Fruit fly (Drosophila melanogaster) whole organism, embryonic: ENCODE results near the gene CG33332.

Experiments used
- Bdp1 ChIP-seq: fragments of 200-800 bp; sonication (Bioruptor generic); optimal IDR thresholded peaks from 3 replicates; lab custom pipeline; 2016; ENCODE audit warnings: missing biosample characterization, missing genetic modification characterization
- CG13123 ChIP-seq: fragments of 200-800 bp; sonication (Bioruptor generic); optimal IDR thresholded peaks from 2 replicates; lab custom pipeline; 2016; ENCODE audit warnings: missing biosample characterization, missing genetic modification characterization
- CG14860 ChIP-seq: fragments of 200-800 bp; sonication (Bioruptor generic); IDR thresholded peaks from 3 replicates; pipeline ENCODE4 v1.3.6; 2022; ENCODE audit warnings: missing biosample characterization, missing genetic modification characterization; ENCODE audit not compliant: partially characterized antibody
- CG15011 ChIP-seq: fragments of 200-800 bp; sonication (Bioruptor generic); optimal IDR thresholded peaks from 3 replicates; lab custom pipeline; 2018; ENCODE audit warnings: missing biosample characterization, mild to moderate bottlenecking, missing genetic modification characterization
- CG16779 ChIP-seq: fragments of 200-800 bp; sonication (Bioruptor generic); IDR thresholded peaks from 2 replicates; pipeline ENCODE4 v1.3.6; 2022; ENCODE audit warnings: missing biosample characterization, missing genetic modification characterization
- CG17568 ChIP-seq: fragments of 200-800 bp; sonication (Bioruptor generic); optimal IDR thresholded peaks from 2 replicates; lab custom pipeline; 2018; ENCODE audit warnings: missing biosample characterization, mild to moderate bottlenecking, missing genetic modification characterization, moderate library complexity
- CG18599 ChIP-seq: fragments of 200-800 bp; sonication (Bioruptor generic); optimal IDR thresholded peaks from 3 replicates; lab custom pipeline; 2017; ENCODE audit warnings: missing biosample characterization, missing genetic modification characterization, mild to moderate bottlenecking, moderate library complexity, missing genetic modification reagents
- CG18764 ChIP-seq: fragments of 200-800 bp; sonication (Bioruptor generic); optimal IDR thresholded peaks from 3 replicates; lab custom pipeline; 2016; ENCODE audit warnings: missing biosample characterization, missing genetic modification characterization
- CG30431 ChIP-seq: fragments of 200-800 bp; sonication (Bioruptor generic); optimal IDR thresholded peaks from 2 replicates; lab custom pipeline; 2017; ENCODE audit warnings: missing biosample characterization, missing genetic modification characterization
- CG32772 ChIP-seq: fragments of 200-800 bp; sonication (Bioruptor generic); IDR thresholded peaks from 2 replicates; pipeline ENCODE4 v1.3.6; 2022; ENCODE audit warnings: missing biosample characterization, missing genetic modification characterization
- CG3726 ChIP-seq: fragments of 200-800 bp; sonication (Bioruptor generic); IDR thresholded peaks from 3 replicates; pipeline ENCODE4, ENCODE4 v1.3.6; 2022; ENCODE audit warnings: missing biosample characterization, missing genetic modification characterization
- CG4424 ChIP-seq: fragments of 200-800 bp; sonication (Bioruptor generic); optimal IDR thresholded peaks from 3 replicates; lab custom pipeline; 2016; ENCODE audit warnings: missing biosample characterization, missing genetic modification characterization
- CG5245 ChIP-seq: fragments of 200-800 bp; sonication (Bioruptor generic); optimal IDR thresholded peaks from 3 replicates; lab custom pipeline; 2016; ENCODE audit warnings: missing biosample characterization, missing genetic modification characterization
- CG7745 ChIP-seq: fragments of 200-800 bp; sonication (Bioruptor generic); optimal IDR thresholded peaks from 2 replicates; lab custom pipeline; 2018; ENCODE audit warnings: missing biosample characterization, mild to moderate bottlenecking, missing genetic modification characterization, moderate library complexity
- CG8281 ChIP-seq: fragments of 200-800 bp; sonication (Bioruptor generic); optimal IDR thresholded peaks from 2 replicates; lab custom pipeline; 2018; ENCODE audit warnings: missing biosample characterization, mild to moderate bottlenecking, missing genetic modification characterization, moderate library complexity
- CG8924 ChIP-seq: fragments of 200-800 bp; optimal IDR thresholded peaks from 3 replicates; lab custom pipeline; 2019; ENCODE audit warnings: missing biosample characterization, mild to moderate bottlenecking, missing genetic modification characterization, moderate library complexity
- CG9876 ChIP-seq: fragments of 200-800 bp; sonication (Bioruptor generic); optimal IDR thresholded peaks from 2 replicates; lab custom pipeline; 2016; ENCODE audit warnings: missing biosample characterization, missing genetic modification characterization
- CG9932 ChIP-seq: fragments of 200-800 bp; sonication (Bioruptor generic); IDR thresholded peaks from 2 replicates; pipeline ENCODE4 v1.3.6; 2022; ENCODE audit warnings: missing biosample characterization, missing genetic modification characterization
- E2f1 ChIP-seq: fragments of 200-800 bp; sonication (Bioruptor generic); IDR thresholded peaks from 2 replicates; pipeline ENCODE4 v1.3.6; 2022; ENCODE audit warnings: missing biosample characterization, missing genetic modification characterization
- Ets65A ChIP-seq: fragments of 200-800 bp; sonication (Bioruptor generic); peaks from one replicate; lab custom pipeline; 2016; ENCODE audit warnings: missing biosample characterization, missing genetic modification characterization
- Gsc ChIP-seq: fragments of 200-800 bp; sonication (Bioruptor generic); IDR thresholded peaks from 2 replicates; pipeline ENCODE4 v1.3.6; 2022; ENCODE audit warnings: missing biosample characterization, missing genetic modification characterization
- HHEX ChIP-seq: fragments of 200-800 bp; sonication (Bioruptor generic); optimal IDR thresholded peaks from 3 replicates; lab custom pipeline; 2017; ENCODE audit warnings: missing biosample characterization, mild to moderate bottlenecking, missing genetic modification characterization, missing genetic modification reagents
- HLH54F ChIP-seq: fragments of 200-800 bp; sonication (Bioruptor generic); optimal IDR thresholded peaks from 3 replicates; lab custom pipeline; 2016; ENCODE audit warnings: missing biosample characterization, missing genetic modification characterization
- Hand ChIP-seq: fragments of 200-800 bp; sonication (Bioruptor generic); optimal IDR thresholded peaks from 2 replicates; lab custom pipeline; 2017; ENCODE audit warnings: mild to moderate bottlenecking, missing biosample characterization, missing genetic modification reagents, missing genetic modification characterization
- Hr51 ChIP-seq, 2 experiments: fragments of 200-800 bp; sonication (Bioruptor generic); optimal IDR thresholded peaks; 2 replicates in 1 of 2; 3 replicates in 1 of 2; lab custom pipeline; 2016 to 2018; ENCODE audit warnings: missing biosample characterization in 2 of 2, missing genetic modification characterization in 2 of 2, mild to moderate bottlenecking in 1 of 2, moderate library complexity in 1 of 2
- Med ChIP-seq: fragments of 200-800 bp; sonication (Bioruptor generic); peaks from one replicate; lab custom pipeline; 2016; ENCODE audit warnings: missing biosample characterization, missing genetic modification characterization, mild to moderate bottlenecking, inconsistent platforms, moderate library complexity
- Mes4 ChIP-seq: fragments of 200-800 bp; sonication (Bioruptor generic); optimal IDR thresholded peaks from 2 replicates; lab custom pipeline; 2016; ENCODE audit warnings: missing biosample characterization, missing genetic modification characterization
- NC2α ChIP-seq: fragments of 200-800 bp; sonication (Bioruptor generic); optimal IDR thresholded peaks from 2 replicates; lab custom pipeline; 2016; ENCODE audit warnings: missing biosample characterization, missing genetic modification characterization
- NC2β ChIP-seq: fragments of 200-800 bp; sonication (Bioruptor generic); optimal IDR thresholded peaks from 2 replicates; lab custom pipeline; 2016; ENCODE audit warnings: missing biosample characterization, missing genetic modification characterization
- Nf-YB ChIP-seq: fragments of 200-800 bp; sonication (Bioruptor generic); optimal IDR thresholded peaks from 3 replicates; lab custom pipeline; 2019; ENCODE audit warnings: missing biosample characterization, mild to moderate bottlenecking, missing genetic modification characterization, moderate library complexity
- Nf-YC ChIP-seq: fragments of 200-800 bp; optimal IDR thresholded peaks from 3 replicates; lab custom pipeline; 2019; ENCODE audit warnings: missing biosample characterization, mild to moderate bottlenecking, missing genetic modification characterization, moderate library complexity
- Oli ChIP-seq: fragments of 200-800 bp; sonication (Bioruptor generic); optimal IDR thresholded peaks from 2 replicates; lab custom pipeline; 2018; ENCODE audit warnings: missing biosample characterization, mild to moderate bottlenecking, missing genetic modification characterization, moderate library complexity
- Rfx ChIP-seq: fragments of 200-800 bp; sonication (Bioruptor generic); IDR thresholded peaks from 2 replicates; pipeline ENCODE4 v1.3.6; 2022; ENCODE audit warnings: missing biosample characterization, missing genetic modification characterization
- Sin3A ChIP-seq: fragments of >200 bp; optimal IDR thresholded peaks from 2 replicates; lab custom pipeline; 2018
- Sox100B ChIP-seq: fragments of 200-800 bp; sonication (Bioruptor generic); optimal IDR thresholded peaks from 3 replicates; lab custom pipeline; 2018; ENCODE audit warnings: missing biosample characterization, mild to moderate bottlenecking, missing genetic modification characterization
- cas ChIP-seq: fragments of 200-800 bp; sonication (Bioruptor generic); IDR thresholded peaks from 2 replicates; pipeline ENCODE4 v1.3.6; 2022; ENCODE audit warnings: missing biosample characterization, missing genetic modification characterization
- corto ChIP-seq: fragments of 200-800 bp; sonication (Bioruptor generic); optimal IDR thresholded peaks from 2 replicates; lab custom pipeline; 2016; ENCODE audit warnings: missing biosample characterization, mild to moderate bottlenecking, missing genetic modification characterization, moderate library complexity
- cwo ChIP-seq: fragments of 200-800 bp; sonication (Bioruptor generic); optimal IDR thresholded peaks from 3 replicates; lab custom pipeline; 2017; ENCODE audit warnings: missing biosample characterization, missing genetic modification characterization, mild to moderate bottlenecking, moderate library complexity, missing genetic modification reagents
- dmrt99B ChIP-seq: fragments of 200-800 bp; sonication (Bioruptor generic); optimal IDR thresholded peaks from 2 replicates; lab custom pipeline; 2018; ENCODE audit warnings: missing biosample characterization, mild to moderate bottlenecking, missing genetic modification characterization, moderate library complexity
- prd ChIP-seq, 3 experiments: fragments of >200 bp in 2 of 3; fragments of 200-800 bp in 1 of 3; sonication (Bioruptor generic) in 1 of 3; optimal IDR thresholded peaks in 2 of 3; IDR thresholded peaks in 1 of 3; 2 replicates in 2 of 3; 3 replicates in 1 of 3; pipeline versions ENCODE4 v1.3.6 to Lab custom; 2017 to 2022; ENCODE audit warnings: missing biosample characterization in 1 of 3, missing genetic modification characterization in 1 of 3
- psq ChIP-seq: fragments of 200-800 bp; sonication (Bioruptor generic); optimal IDR thresholded peaks from 2 replicates; lab custom pipeline; 2017; ENCODE audit warnings: missing biosample characterization, missing genetic modification characterization
- repo ChIP-seq: fragments of 200-800 bp; sonication (Bioruptor generic); optimal IDR thresholded peaks from 2 replicates; lab custom pipeline; 2016; ENCODE audit warnings: missing biosample characterization, missing genetic modification characterization
- rib ChIP-seq: fragments of 200-800 bp; sonication (Bioruptor generic); IDR thresholded peaks from 2 replicates; pipeline ENCODE4 v1.3.6; 2022; ENCODE audit warnings: missing biosample characterization, missing genetic modification characterization
- run ChIP-seq: fragments of 200-800 bp; sonication (Bioruptor generic); optimal IDR thresholded peaks from 3 replicates; lab custom pipeline; 2018; ENCODE audit warnings: missing biosample characterization, mild to moderate bottlenecking, missing genetic modification characterization
- sc ChIP-seq, 3 experiments: fragments of >200 bp in 2 of 3; fragments of 200-800 bp in 1 of 3; sonication (Bioruptor generic) in 1 of 3; optimal IDR thresholded peaks; 2 replicates in 2 of 3; 3 replicates in 1 of 3; lab custom pipeline; 2017; ENCODE audit warnings: mild to moderate bottlenecking in 1 of 3, missing biosample characterization in 1 of 3, missing genetic modification characterization in 1 of 3, missing genetic modification reagents in 1 of 3
- slbo ChIP-seq: fragments of 200-800 bp; sonication (Bioruptor generic); IDR thresholded peaks from 2 replicates; pipeline ENCODE4 v1.3.6; 2022; ENCODE audit warnings: missing biosample characterization, missing genetic modification characterization
- slp2 ChIP-seq: fragments of 200-800 bp; sonication (Bioruptor generic); optimal IDR thresholded peaks from 2 replicates; lab custom pipeline; 2016; ENCODE audit warnings: missing biosample characterization, missing genetic modification characterization
- tgo ChIP-seq: fragments of 200-800 bp; sonication (Bioruptor generic); IDR thresholded peaks from 3 replicates; pipeline ENCODE4 v1.3.6; 2022; ENCODE audit warnings: missing biosample characterization, missing genetic modification characterization
- unpg ChIP-seq: fragments of 200-800 bp; sonication (Bioruptor generic); optimal IDR thresholded peaks from 3 replicates; lab custom pipeline; 2018; ENCODE audit warnings: missing biosample characterization, mild to moderate bottlenecking, missing genetic modification characterization, moderate library complexity
- zf30C ChIP-seq: fragments of 200-800 bp; sonication (Bioruptor generic); optimal IDR thresholded peaks from 3 replicates; lab custom pipeline; 2018; ENCODE audit warnings: missing biosample characterization, mild to moderate bottlenecking, missing genetic modification characterization

CG33332 gene

dm6 chr3R:14846924-14847599, 39.2 kb upstream of the CG33332 start (continued):
- TF ChIP-seq unpg (GFP tag; lab: Kevin White, UChicago) (no peak), CG5245 (GFP tag; lab: Kevin White, UChicago) (no peak), HLH54F (GFP tag; lab: Kevin White, UChicago) (no peak), slp2 (no peak), E2f1 (GFP tag; lab: Robert Waterston, UW) (0 out of 2 replicates have a peak, but pooled peaks have one; percentile 13), Bdp1 (GFP tag; lab: Kevin White, UChicago) (no peak), NC2β (GFP tag; lab: Kevin White, UChicago) (no peak), Nf-YC (tag; lab: Kevin White, UChicago) (no peak), CG18599 (no peak), Rfx (GFP tag; lab: Robert Waterston, UW) (no peak), Oli (tag; lab: Kevin White, UChicago) (no peak), tgo (GFP tag; lab: Robert Waterston, UW) (no peak), corto (GFP tag; lab: Kevin White, UChicago) (no peak), CG30431 (GFP tag; lab: Kevin White, UChicago) (no peak), HHEX (GFP tag; lab: Kevin White, UChicago) (no peak), repo (GFP tag; lab: Kevin White, UChicago) (no peak), rib (GFP tag; lab: Robert Waterston, UW) (no peak), Ets65A (GFP tag; lab: Kevin White, UChicago) (peak; percentile 74), CG32772 (GFP tag; lab: Robert Waterston, UW) (0 out of 2 replicates have a peak, but pooled peaks have one; percentile 30), sc (optimal IDR thresholded peaks at IDR 0.05; lab: Kevin White, UChicago) (no peak), sc (GFP tag; optimal IDR thresholded peaks at IDR 0.05; lab: Kevin White, UChicago) (no peak), CG9876 (GFP tag; lab: Kevin White, UChicago) (no peak), Med (GFP tag; lab: Kevin White, UChicago) (peak; percentile 63), CG16779 (GFP tag; lab: Robert Waterston, UW) (no peak), CG8281 (tag; lab: Kevin White, UChicago) (no peak), Gsc (GFP tag; lab: Robert Waterston, UW) (no peak), NC2α (GFP tag; lab: Kevin White, UChicago) (no peak), CG17568 (GFP tag; lab: Kevin White, UChicago) (no peak), psq (no peak), CG7745 (no peak), run (no peak), CG4424 (GFP tag; lab: Kevin White, UChicago) (no peak), Sox100B (no peak), CG8924 (tag; lab: Kevin White, UChicago) (no peak), slbo (GFP tag; lab: Robert Waterston, UW) (no peak), zf30C (GFP tag; lab: Kevin White, UChicago) (no peak), Sin3A (lab: Kevin White, UChicago) (no peak), cas (no peak), Hand (GFP tag; lab: Kevin White, UChicago) (no peak), dmrt99B (tag; lab: Kevin White, UChicago) (peak; percentile 9), CG14860 (no peak), cwo (GFP tag; lab: Kevin White, UChicago) (no peak), CG15011 (GFP tag; lab: Kevin White, UChicago) (no peak), Nf-YB (no peak), Mes4 (no peak), CG13123 (GFP tag; lab: Kevin White, UChicago) (no peak), CG18764 (GFP tag; lab: Kevin White, UChicago) (no peak), CG3726 (GFP tag; lab: Robert Waterston, UW) (no peak), prd (optimal IDR thresholded peaks at IDR 0.05; lab: Kevin White, UChicago) (no peak), prd (GFP tag; IDR thresholded peaks at IDR 0.05; lab: Robert Waterston, UW) (peak; percentile 35; the same call in 1 of the 3 replicates), Hr51 (GFP tag; optimal IDR thresholded peaks at IDR 0.05; lab: Kevin White, UChicago) (no peak), CG9932 (GFP tag; lab: Robert Waterston, UW) (no peak)
